Fruit fly (Drosophila melanogaster): ENCODE results near the gene CG16713.
A peak's percentile ranks its signal among the peaks of the same experiment; 100 is the strongest.

The CG16713 gene

DNA sequence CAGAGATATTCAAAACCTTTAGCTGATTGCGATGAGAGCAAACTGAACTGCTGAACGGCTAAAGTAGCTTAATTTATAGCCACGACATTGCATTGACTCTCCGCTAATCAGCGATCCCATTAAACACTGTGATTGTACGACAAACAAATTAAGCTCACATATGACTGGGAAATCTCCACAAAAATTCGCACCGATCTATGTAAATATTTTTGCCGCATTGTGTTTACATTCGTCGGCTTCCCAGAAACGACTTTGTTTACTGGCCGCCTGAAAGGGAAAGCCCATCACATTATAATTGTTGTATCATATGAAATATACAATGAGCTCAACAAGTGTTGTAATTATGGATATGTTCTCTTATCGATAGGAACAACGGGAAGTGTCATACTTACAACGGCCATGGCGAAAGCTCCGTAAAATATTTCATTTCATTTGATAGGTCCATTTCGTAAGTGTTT is at the start of gene CG16713:
TSS of gene CG16713 (minus strand) at position 51 of the 458 bp plus-strand sequence.
- TF ChIP-seq GATAd (GFP tag; optimal IDR thresholded peaks at IDR 0.05) (no peak), Rel (GFP tag; optimal IDR thresholded peaks at IDR 0.05) (no peak), Rel (tag; optimal IDR thresholded peaks at IDR 0.05) (peak; percentile 96), CG32264 (GFP tag; optimal IDR thresholded peaks at IDR 0.05) (no peak)

DNA sequence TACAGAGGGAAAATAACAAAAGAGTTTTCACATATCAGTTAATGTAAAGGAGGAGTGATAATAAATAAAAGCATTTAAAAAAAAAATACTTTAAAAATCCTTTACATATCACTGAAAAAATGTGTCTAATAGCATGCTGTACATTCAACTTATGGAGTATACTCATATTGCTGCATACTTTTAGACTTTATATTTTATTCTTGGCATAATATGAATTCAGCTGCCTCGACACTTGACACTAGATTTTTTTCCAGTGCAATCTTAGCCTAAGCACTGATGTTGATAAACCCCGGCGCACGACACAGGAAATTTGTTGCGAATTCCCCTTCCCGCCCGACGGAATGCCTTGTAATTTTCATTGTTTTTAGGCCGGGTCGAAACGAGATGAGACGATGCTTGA is 45.2 kb upstream of the CG16713 start:
- no peak for TF ChIP-seq Mio (GFP tag; optimal IDR thresholded peaks at IDR 0.05)
- no peak for TF ChIP-seq rgr (GFP tag; optimal IDR thresholded peaks at IDR 0.05)
- no peak for TF ChIP-seq HLH106 (tag; optimal IDR thresholded peaks at IDR 0.05)
- no peak for TF ChIP-seq Hr78 (GFP tag; optimal IDR thresholded peaks at IDR 0.05)
- TF ChIP-seq tai (GFP tag; optimal IDR thresholded peaks at IDR 0.05), result no peak
- TF ChIP-seq Dif (GFP tag; optimal IDR thresholded peaks at IDR 0.05; ENCODE audit: partially characterized antibody), result no peak

DNA sequence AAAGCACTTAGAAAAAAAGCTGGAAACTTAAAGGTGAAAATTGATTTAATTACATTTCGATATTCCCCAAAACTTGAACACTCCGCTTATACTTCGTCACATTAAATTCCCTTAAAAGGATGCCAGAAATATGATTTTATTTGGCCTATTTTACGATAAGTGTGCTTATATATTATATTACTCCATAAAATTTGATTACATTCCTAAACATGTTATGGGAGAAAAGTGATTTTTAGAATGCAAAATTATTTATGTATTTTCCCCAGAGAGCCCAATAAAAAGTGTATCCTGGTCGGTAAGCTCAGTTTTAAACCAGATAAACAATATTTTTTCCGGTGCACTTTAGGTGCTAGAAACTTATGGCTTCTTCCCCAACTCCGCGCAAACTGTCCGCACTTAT is 42.5 kb upstream of the CG16713 start:
- no peak for TF ChIP-seq brk (GFP tag; optimal IDR thresholded peaks at IDR 0.05)
- no peak for TF ChIP-seq sv (GFP tag; optimal IDR thresholded peaks at IDR 0.05)
- no peak for TF ChIP-seq usp (GFP tag; optimal IDR thresholded peaks at IDR 0.05)

DNA sequence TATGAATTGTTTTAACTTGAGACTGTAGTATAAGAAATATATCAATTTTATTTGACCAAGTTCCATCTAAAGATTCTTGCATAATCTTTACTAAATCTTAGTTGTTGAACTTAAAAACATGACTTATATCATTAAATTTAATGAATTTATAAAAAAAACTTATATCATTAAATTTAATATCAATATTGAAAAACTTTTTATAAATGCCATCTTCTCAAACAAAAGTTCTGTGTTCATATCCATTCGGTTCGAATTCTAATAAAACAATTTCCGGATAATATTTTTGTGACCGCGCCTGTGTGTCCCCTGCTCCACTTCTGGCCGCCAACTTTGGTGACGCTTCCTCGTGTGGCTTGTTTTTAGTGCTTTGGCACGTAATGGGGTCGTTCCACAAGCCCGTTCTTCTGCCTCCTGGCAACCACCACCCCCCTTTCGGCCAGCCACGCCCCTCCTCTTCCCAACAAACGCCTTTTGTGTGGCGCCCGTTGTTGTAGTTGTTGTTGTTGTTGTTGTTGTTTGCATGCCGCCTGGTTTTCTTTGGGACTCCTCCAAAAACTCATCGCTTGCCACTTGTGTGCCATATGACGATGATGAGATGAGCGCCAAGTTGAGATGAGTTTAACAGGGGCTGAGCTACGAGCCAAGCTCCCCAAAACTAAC is 41.9 kb upstream of the CG16713 start:
- no peak for TF ChIP-seq Hnf4 (GFP tag; optimal IDR thresholded peaks at IDR 0.05)
- no peak for TF ChIP-seq Myc (optimal IDR thresholded peaks at IDR 0.05)
- no peak for TF ChIP-seq Sp1 (GFP tag; optimal IDR thresholded peaks at IDR 0.05)
- no peak for TF ChIP-seq Dif (GFP tag; optimal IDR thresholded peaks at IDR 0.05; ENCODE audit: partially characterized antibody)
- no peak for TF ChIP-seq woc (GFP tag; optimal IDR thresholded peaks at IDR 0.05)
- TF ChIP-seq h (GFP tag; optimal IDR thresholded peaks at IDR 0.05), result no peak
- TF ChIP-seq usp (GFP tag; optimal IDR thresholded peaks at IDR 0.05), result no peak
- TF ChIP-seq Hr78 (GFP tag; optimal IDR thresholded peaks at IDR 0.05), result no peak
- TF ChIP-seq sage (GFP tag; optimal IDR thresholded peaks at IDR 0.05), result no peak
- no peak for TF ChIP-seq dl (GFP tag; optimal IDR thresholded peaks at IDR 0.05; ENCODE audit: insufficient read depth in 1 of 2, partially characterized antibody in 2 of 2)
- TF ChIP-seq OdsH (GFP tag; optimal IDR thresholded peaks at IDR 0.05), result no peak

DNA sequence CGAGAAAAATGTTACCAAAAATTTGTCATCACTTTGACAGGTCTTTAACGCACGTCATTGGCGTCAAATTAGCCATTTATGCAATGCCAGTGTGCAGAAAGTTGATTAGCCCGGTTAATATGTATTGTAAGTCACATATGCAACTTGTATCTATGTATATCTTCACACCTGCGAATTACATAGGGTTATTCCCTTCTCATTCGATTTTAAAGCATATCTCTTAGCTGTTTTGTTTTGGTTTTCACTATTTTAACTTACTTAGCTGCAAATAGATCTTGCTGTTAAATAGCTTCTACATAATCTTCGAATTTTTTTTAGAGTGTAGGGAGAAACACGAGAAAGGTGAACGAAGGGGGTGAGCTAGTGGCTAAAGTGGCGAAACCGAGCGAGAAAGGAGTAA is 35.8 kb upstream of the CG16713 start:
- no peak for TF ChIP-seq Jra (GFP tag; optimal IDR thresholded peaks at IDR 0.05)
- no peak for TF ChIP-seq CrebA (GFP tag; optimal IDR thresholded peaks at IDR 0.05; ENCODE audit: borderline replicate concordance)
- no peak for TF ChIP-seq HLH106 (tag; optimal IDR thresholded peaks at IDR 0.05)
- TF ChIP-seq sage (GFP tag; optimal IDR thresholded peaks at IDR 0.05), result no peak
- no peak for TF ChIP-seq lola (GFP tag; optimal IDR thresholded peaks at IDR 0.05)
- no peak for TF ChIP-seq Vsx2 (GFP tag; optimal IDR thresholded peaks at IDR 0.05; ENCODE audit: partially characterized antibody)
- no peak for TF ChIP-seq Dif (GFP tag; optimal IDR thresholded peaks at IDR 0.05; ENCODE audit: partially characterized antibody)
- TF ChIP-seq dl (GFP tag; optimal IDR thresholded peaks at IDR 0.05; ENCODE audit: insufficient read depth in 1 of 2, partially characterized antibody in 2 of 2), result no peak
- TF ChIP-seq Rel (GFP tag; optimal IDR thresholded peaks at IDR 0.05), result no peak
- TF ChIP-seq Rel (tag; optimal IDR thresholded peaks at IDR 0.05), result no peak
- no peak for TF ChIP-seq foxo (GFP tag; optimal IDR thresholded peaks at IDR 0.05)
- TF ChIP-seq Myc (optimal IDR thresholded peaks at IDR 0.05), result no peak

DNA sequence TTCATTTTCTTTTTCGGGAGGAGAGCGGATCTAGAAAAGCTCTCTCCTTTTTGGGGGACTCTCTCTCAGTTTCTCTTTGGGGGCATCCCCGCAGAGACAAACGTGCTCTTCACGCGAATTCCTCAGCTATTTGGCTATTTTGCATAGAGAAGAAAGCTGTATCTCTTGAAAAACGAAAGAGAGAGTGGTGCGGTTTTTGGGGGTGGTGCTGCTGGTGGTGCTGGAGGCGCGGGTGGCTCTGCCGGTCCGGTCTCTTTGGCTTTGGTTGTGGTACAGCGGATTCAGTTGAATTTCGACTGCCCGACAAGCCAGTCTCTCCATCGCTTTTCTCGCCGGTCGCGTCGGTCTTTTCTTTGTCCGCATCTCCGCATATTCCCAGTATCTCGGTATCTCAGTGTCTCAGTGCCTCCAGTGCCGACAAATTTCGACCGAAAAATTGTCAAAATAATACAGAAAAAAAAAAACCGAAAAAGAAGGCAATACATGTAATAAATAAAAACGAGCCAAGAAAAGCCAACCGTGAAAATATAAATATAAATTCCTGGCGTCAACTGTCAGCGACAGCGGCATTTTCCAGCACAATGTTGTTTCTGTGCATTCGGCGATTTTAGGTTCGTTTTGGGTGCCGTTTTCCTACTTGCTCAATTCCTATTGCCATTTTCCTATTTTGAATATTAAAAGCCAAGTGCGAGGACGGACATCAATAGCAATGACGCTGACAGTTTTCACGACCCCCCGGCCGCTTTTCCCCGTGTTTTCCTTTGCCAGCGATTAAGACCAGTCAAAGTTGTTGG is 35.2 kb upstream of the CG16713 start, which contains the start of gene CG10019:
TSS of gene CG10019 (plus strand) at position 285 of the 794 bp plus-strand sequence.
- TF ChIP-seq Hr83 (GFP tag; optimal IDR thresholded peaks at IDR 0.05; ENCODE audit: poor library complexity, severe bottlenecking) (no peak), jim (GFP tag; optimal IDR thresholded peaks at IDR 0.05) (no peak), usp (GFP tag; optimal IDR thresholded peaks at IDR 0.05) (no peak), HLH106 (tag; optimal IDR thresholded peaks at IDR 0.05) (no peak), ey (GFP tag; optimal IDR thresholded peaks at IDR 0.05) (no peak), Sp1 (GFP tag; optimal IDR thresholded peaks at IDR 0.05) (no peak), foxo (GFP tag; optimal IDR thresholded peaks at IDR 0.05) (no peak), Myc (optimal IDR thresholded peaks at IDR 0.05) (no peak), sage (GFP tag; optimal IDR thresholded peaks at IDR 0.05) (no peak), CrebA (GFP tag; optimal IDR thresholded peaks at IDR 0.05; ENCODE audit: borderline replicate concordance) (no peak), CG32264 (GFP tag; optimal IDR thresholded peaks at IDR 0.05) (no peak), lola (GFP tag; optimal IDR thresholded peaks at IDR 0.05) (no peak), dmrt93B (GFP tag; optimal IDR thresholded peaks at IDR 0.05) (no peak), Dif (GFP tag; optimal IDR thresholded peaks at IDR 0.05; ENCODE audit: partially characterized antibody) (no peak), tai (GFP tag; optimal IDR thresholded peaks at IDR 0.05) (no peak), Hnf4 (GFP tag; optimal IDR thresholded peaks at IDR 0.05) (no peak), sv (GFP tag; optimal IDR thresholded peaks at IDR 0.05) (no peak)
